Fruit fly (Drosophila melanogaster): ENCODE results near the gene Sfp79B.

DNA sequence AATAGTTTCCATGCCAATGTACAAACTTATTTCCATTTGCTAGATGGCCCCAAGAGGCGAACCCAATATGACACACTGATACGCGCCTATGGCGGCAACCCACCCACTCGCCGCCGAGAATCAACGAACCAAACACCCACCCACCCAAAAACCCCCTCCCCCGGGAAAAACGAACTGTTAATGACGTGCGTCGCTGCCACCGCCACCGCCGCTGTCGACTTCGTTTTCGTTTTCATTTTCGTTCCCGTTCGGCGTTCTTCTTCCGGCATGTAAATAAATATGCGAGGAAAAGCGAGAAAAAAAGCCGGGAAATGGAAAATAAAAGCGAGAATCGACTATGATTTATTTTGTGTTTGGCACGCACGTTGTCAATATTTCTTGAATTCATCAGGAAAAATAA is 29.0 kb upstream of the Sfp79B start:
- TF ChIP-seq Hr83 (GFP tag; optimal IDR thresholded peaks at IDR 0.05; ENCODE audit: poor library complexity, severe bottlenecking), result no peak
- TF ChIP-seq usp (GFP tag; optimal IDR thresholded peaks at IDR 0.05), result no peak
- no peak for TF ChIP-seq lola (GFP tag; optimal IDR thresholded peaks at IDR 0.05)
- no peak for TF ChIP-seq Abd-B (GFP tag; optimal IDR thresholded peaks at IDR 0.05)
- TF ChIP-seq fru (GFP tag; optimal IDR thresholded peaks at IDR 0.05), result no peak
- TF ChIP-seq foxo (GFP tag; optimal IDR thresholded peaks at IDR 0.05), result no peak
- TF ChIP-seq woc (GFP tag; optimal IDR thresholded peaks at IDR 0.05), result no peak
- no peak for TF ChIP-seq pan (optimal IDR thresholded peaks at IDR 0.05)
- TF ChIP-seq ey (GFP tag; optimal IDR thresholded peaks at IDR 0.05), result no peak
- TF ChIP-seq CG32264 (GFP tag; optimal IDR thresholded peaks at IDR 0.05), result no peak
- TF ChIP-seq dl (GFP tag; optimal IDR thresholded peaks at IDR 0.05; ENCODE audit: insufficient read depth in 1 of 2, partially characterized antibody in 2 of 2), result no peak
- TF ChIP-seq Vsx2 (GFP tag; optimal IDR thresholded peaks at IDR 0.05; ENCODE audit: partially characterized antibody), result no peak

Measured in whole organism, wandering third instar larva.